Worm (Caenorhabditis elegans) whole organism, midembryonic: ENCODE results near the gene F21E9.2.

Experiments used
- cog-1 ChIP-seq: sonication (generic microtip); optimal IDR thresholded peaks from 2 replicates; lab custom pipeline; 2016; ENCODE audit warnings: missing genetic modification characterization, missing compliant biosample characterization
- flt-1 ChIP-seq: fragments of 200-800 bp; sonication (Bioruptor generic); IDR thresholded peaks from 2 replicates; pipeline ENCODE4 v1.3.6; 2022; ENCODE audit warnings: missing genetic modification characterization, missing compliant biosample characterization
- tab-1 ChIP-seq: fragments of 200-800 bp; sonication (Bioruptor generic); IDR thresholded peaks from 2 replicates; pipeline ENCODE4 v1.3.6; 2022; ENCODE audit warnings: missing genetic modification characterization, missing compliant biosample characterization
- ztf-23 ChIP-seq: fragments of 200-800 bp; sonication (Bioruptor generic); IDR thresholded peaks from 2 replicates; pipeline ENCODE4 v1.3.6; 2022; ENCODE audit warnings: missing genetic modification reagents, missing genetic modification characterization, missing compliant biosample characterization

DNA sequence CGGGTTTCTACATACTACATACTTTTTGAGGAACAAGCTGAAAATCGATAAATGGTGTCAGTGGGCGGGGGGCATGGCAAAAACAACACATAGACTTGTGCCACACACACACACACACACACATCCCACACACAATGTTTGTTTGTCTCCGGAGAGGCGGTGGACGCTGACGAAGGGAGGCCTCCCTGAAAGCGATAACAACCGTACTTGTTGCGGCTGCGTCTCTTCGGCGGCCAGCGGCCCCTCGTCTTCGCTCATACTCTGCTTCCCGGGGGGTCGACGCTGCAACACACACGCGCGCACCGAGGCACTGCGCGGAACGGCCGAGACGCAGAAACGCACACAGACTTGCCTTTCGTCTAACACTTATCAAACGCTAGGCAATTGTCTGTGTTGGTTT lies 10.0 kb downstream of the F21E9.2 start:
- TF ChIP-seq cog-1 (tag; lab: Kevin White, UChicago) (peak; percentile 73), tab-1 (no peak), flt-1 (GFP tag; lab: Robert Waterston, UW) (peak; percentile 68; the same call in 1 of the 2 replicates), ztf-23 (GFP tag; lab: Robert Waterston, UW) (no peak)
